Worm (Caenorhabditis elegans): Measurements from ENCODE around the gene R02F2.5.

ce11 chrIII:5512502-5512901, 33.4 kb downstream of the R02F2.5 start, which contains the start of gene pqn-25:
- TF ChIP-seq snpc-1.1 (tag; optimal IDR thresholded peaks at IDR 0.05; ENCODE audit: insufficient read depth): no peak
- no peak for TF ChIP-seq hmg-1.2 (GFP tag; IDR thresholded peaks at IDR 0.05)
- TF ChIP-seq B0336.3 (GFP tag; IDR thresholded peaks at IDR 0.05): no peak
- no peak for TF ChIP-seq ama-1 (optimal IDR thresholded peaks at IDR 0.05)
- no peak for TF ChIP-seq ama-1 (GFP tag; optimal IDR thresholded peaks at IDR 0.05)
- no peak for TF ChIP-seq ets-4 (GFP tag; optimal IDR thresholded peaks at IDR 0.05)
- TF ChIP-seq aptf-2 (GFP tag; conservative IDR thresholded peaks at IDR 0.05): no peak
- TF ChIP-seq tbp1 (GFP tag; optimal IDR thresholded peaks at IDR 0.05): no peak
- no peak for TF ChIP-seq F23B12.7 (tag; optimal IDR thresholded peaks at IDR 0.05; ENCODE audit: insufficient read depth)
- TF ChIP-seq efl-1 (GFP tag; optimal IDR thresholded peaks at IDR 0.05): no peak

All from whole organism, young adult.